Worm (Caenorhabditis elegans): ENCODE results near the gene F28C6.9.

- TF ChIP-seq snpc-4 (tag; optimal IDR thresholded peaks at IDR 0.05) = no peak
- TF ChIP-seq egl-27 (tag; optimal IDR thresholded peaks at IDR 0.05) = no peak
- no peak for TF ChIP-seq nhr-23 (tag; optimal IDR thresholded peaks at IDR 0.05)
- TF ChIP-seq nhr-76 (tag; optimal IDR thresholded peaks at IDR 0.05) = no peak
- no peak for TF ChIP-seq unc-62 (GFP tag; optimal IDR thresholded peaks at IDR 0.05)
- TF ChIP-seq nhr-11 (tag; optimal IDR thresholded peaks at IDR 0.05) = no peak
- no peak for TF ChIP-seq tbx-2 (tag; optimal IDR thresholded peaks at IDR 0.05)
- no peak for TF ChIP-seq unc-39 (tag; optimal IDR thresholded peaks at IDR 0.05)
These were observed 7.5 kb upstream of the F28C6.9 start, which contains the start of gene chhy-1 for ce11 chrII:8617516-8617915.
